Fruit fly (Drosophila melanogaster) Kc167 (cell line): ENCODE data around the gene Lamtor3.

Experiments
- Myc ChIP-seq: fragments of >200 bp; optimal IDR thresholded peaks from 2 replicates; lab custom pipeline; 2017; ENCODE audit warnings: missing external identifiers
- Sin3A ChIP-seq: fragments of >200 bp; optimal IDR thresholded peaks from 2 replicates; lab custom pipeline; 2018; ENCODE audit warnings: missing external identifiers
- h ChIP-seq: fragments of >200 bp; optimal IDR thresholded peaks from 3 replicates; lab custom pipeline; 2018; ENCODE audit warnings: missing external identifiers
- insv ChIP-seq: fragments of >200 bp; optimal IDR thresholded peaks from 3 replicates; lab custom pipeline; 2018; ENCODE audit warnings: missing external identifiers
- psq ChIP-seq: fragments of >200 bp; optimal IDR thresholded peaks from 2 replicates; lab custom pipeline; 2017; ENCODE audit warnings: missing external identifiers
- ttk ChIP-seq: sonication (Bioruptor generic); optimal IDR thresholded peaks from 2 replicates; lab custom pipeline; 2017; ENCODE audit warnings: missing external identifiers

Lamtor3 gene

DNA sequence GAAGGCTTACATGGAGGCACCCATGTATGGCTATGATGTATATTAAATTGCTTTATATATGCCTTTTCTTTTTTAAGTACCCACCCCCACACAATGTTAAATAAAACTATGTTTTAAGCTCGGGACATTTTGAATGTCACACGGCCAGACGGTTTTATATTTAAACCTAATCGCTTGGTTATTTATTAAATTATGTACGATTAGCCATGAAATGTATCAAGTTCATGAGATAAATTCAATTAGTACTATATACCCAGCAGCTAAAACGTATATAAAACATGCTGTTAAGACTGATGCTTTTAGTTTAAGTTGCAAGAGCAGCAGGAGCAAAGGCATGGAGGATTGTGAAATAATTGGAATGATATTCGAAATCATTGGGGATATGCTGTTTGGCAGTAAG, 4.4 kb downstream of the Lamtor3 start, which contains the start of the genes CG43221 and CG43645:
CG43221 (plus strand) TSS at position 301 of the 400 bp plus-strand sequence.
CG43645 (plus strand) TSS at position 301 of the 400 bp plus-strand sequence.
- TF ChIP-seq Myc (lab: Kevin White, UChicago) (no peak), Sin3A (no peak), ttk (lab: Kevin White, UChicago) (no peak), psq (lab: Kevin White, UChicago) (no peak), insv (lab: Kevin White, UChicago) (no peak), h (lab: Kevin White, UChicago) (no peak)

DNA sequence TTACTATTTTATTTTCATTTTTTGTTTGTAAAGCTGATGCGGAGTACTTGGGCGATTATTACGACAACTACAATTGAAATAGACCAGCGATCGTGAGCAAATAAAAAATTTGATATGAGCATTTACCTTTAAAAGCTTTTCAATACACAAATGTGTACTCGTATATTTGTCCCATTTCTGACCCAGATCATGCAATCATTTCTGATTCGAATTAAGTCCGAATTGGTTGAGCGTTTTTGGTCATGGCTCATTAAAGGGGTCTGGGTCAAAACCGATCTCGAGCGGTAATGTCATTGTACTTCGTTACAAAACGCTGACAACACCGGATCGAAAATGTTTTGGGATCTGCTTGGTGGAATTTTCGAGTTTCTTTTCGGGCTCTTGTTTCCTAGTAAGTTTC, 5.2 kb downstream of the Lamtor3 start, which contains the start of gene CG43220:
CG43220 (plus strand) TSS at position 301 of the 400 bp plus-strand sequence.
- TF ChIP-seq ttk (lab: Kevin White, UChicago) (no peak), psq (lab: Kevin White, UChicago) (no peak), Myc (lab: Kevin White, UChicago) (no peak), h (lab: Kevin White, UChicago) (no peak), insv (lab: Kevin White, UChicago) (no peak), Sin3A (no peak)

DNA sequence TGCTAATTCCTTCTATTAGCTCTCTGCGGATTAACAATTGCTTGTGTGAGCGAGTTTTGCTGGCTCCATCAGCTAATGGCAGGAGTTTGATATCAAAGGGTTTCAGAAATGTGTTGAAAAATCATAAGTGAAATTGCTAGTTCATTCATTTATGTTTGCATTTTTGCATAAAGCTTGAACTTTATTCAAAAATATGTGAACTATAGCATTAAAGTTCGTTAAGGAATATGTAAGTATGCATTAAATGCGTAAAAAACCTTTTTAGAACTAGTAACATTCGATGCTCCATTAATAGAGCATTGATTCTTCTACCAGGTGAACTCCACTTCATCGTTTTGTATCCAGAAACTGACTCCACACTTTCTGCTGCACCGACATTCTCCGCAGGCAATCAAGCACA, 11.6 kb downstream of the Lamtor3 start:
- TF ChIP-seq Myc (lab: Kevin White, UChicago): no peak
- TF ChIP-seq psq (lab: Kevin White, UChicago): no peak
- no peak for TF ChIP-seq Sin3A
- TF ChIP-seq h (lab: Kevin White, UChicago): no peak
- TF ChIP-seq ttk (lab: Kevin White, UChicago): no peak
- no peak for TF ChIP-seq insv (lab: Kevin White, UChicago)

DNA sequence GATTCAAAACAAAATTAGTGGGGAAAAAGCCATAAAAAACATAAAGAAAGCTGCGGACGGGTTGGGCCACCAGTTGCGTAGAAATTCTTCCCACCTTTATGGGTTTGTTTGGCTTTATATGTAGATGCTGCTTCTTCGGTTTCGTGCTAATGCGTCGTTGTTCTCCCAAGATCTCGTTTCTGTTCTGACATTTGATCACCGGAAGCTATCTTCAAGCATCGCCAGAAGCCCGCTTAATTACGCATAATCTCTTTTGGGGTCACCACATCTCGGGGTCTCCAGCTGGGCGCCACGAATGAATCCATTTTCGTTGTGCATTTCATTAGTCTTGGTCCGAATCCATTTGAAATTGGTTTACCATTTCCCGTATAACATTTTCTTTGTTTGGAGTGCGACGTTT, 14.7 kb downstream of the Lamtor3 start:
- TF ChIP-seq h (lab: Kevin White, UChicago) (no peak), psq (lab: Kevin White, UChicago) (no peak), Sin3A (no peak), insv (lab: Kevin White, UChicago) (no peak), ttk (lab: Kevin White, UChicago) (no peak), Myc (lab: Kevin White, UChicago) (no peak)

DNA sequence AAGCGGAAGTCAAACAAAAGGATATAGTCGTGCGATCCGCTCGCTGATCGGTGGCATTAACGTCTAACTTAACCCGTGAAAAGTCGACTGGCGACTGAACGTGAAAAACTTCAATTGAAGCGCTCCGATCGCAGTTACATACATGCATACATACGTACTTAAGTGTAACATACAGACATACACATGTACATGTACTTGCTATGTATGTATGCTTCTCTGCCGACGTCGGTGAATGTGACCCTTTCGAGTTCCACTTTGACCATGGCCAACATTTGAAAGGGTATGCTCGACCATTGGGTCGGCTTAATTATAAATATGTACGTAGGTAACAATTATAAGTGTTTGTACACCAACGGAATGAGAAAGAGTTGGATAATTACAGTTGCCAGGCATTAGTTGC, 16.1 kb downstream of the Lamtor3 start, which contains the start of gene qua:
qua (minus strand) TSS at position 101 of the 400 bp plus-strand sequence.
- TF ChIP-seq Myc (lab: Kevin White, UChicago) (no peak), insv (lab: Kevin White, UChicago) (no peak), ttk (lab: Kevin White, UChicago) (no peak), Sin3A (no peak)

DNA sequence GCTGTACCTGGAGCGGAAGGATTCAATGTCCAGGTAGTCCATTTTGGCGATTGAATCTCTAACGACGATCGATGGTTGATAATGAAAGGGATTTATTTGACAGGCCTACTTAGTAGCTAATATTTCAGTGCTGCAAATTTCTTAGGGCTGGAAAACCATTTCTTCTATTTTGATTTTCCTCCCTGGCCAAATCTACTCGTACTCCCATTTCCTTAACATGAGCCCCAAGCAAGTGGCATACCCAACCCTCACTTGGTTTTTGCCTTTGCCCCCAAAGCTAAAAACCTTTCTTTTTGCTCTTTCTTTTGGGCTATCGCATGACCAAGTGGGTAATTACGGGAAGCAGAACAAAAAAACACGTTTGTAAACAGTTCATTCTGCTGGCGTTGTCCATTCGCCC, 17.7 kb downstream of the Lamtor3 start, which contains the start of gene CG15142:
CG15142 (minus strand) TSS at position 101 of the 400 bp plus-strand sequence.
- TF ChIP-seq h (lab: Kevin White, UChicago) (no peak), Sin3A (no peak), ttk (lab: Kevin White, UChicago) (no peak), Myc (lab: Kevin White, UChicago) (no peak), insv (lab: Kevin White, UChicago) (no peak), psq (lab: Kevin White, UChicago) (no peak)

DNA sequence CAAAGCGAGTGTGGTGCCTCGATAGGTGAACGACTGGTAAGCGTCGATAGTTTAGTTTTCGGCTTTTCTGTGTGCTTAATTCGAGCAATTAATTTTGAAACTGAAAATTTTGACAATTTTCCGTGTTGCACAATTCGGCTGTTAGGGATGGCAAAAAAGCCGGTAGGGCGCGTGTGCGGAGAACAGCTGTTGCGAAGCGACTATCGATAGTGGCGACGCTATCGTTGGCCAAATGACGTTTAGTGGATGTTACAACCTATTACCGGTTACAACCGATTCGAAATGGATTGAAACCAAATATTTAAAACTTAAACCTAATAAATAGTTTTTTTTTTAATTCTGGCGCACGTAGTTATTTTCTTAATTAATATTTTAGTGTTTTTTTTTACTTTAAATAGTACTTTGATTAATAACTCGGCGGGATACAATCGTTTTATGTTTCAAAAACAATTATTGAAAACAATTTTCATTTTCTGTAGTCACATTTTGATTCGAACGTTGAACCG, 20.0 kb downstream of the Lamtor3 start, which contains the start of the genes mEFTs and Dhc36C:
mEFTs (minus strand) TSS at position 161 of the 506 bp plus-strand sequence.
Dhc36C (plus strand) TSS at position 456 of the 506 bp plus-strand sequence.
- TF ChIP-seq h (lab: Kevin White, UChicago) (no peak), insv (lab: Kevin White, UChicago) (no peak), ttk (lab: Kevin White, UChicago) (no peak), Myc (lab: Kevin White, UChicago) (no peak), Sin3A (no peak)

DNA sequence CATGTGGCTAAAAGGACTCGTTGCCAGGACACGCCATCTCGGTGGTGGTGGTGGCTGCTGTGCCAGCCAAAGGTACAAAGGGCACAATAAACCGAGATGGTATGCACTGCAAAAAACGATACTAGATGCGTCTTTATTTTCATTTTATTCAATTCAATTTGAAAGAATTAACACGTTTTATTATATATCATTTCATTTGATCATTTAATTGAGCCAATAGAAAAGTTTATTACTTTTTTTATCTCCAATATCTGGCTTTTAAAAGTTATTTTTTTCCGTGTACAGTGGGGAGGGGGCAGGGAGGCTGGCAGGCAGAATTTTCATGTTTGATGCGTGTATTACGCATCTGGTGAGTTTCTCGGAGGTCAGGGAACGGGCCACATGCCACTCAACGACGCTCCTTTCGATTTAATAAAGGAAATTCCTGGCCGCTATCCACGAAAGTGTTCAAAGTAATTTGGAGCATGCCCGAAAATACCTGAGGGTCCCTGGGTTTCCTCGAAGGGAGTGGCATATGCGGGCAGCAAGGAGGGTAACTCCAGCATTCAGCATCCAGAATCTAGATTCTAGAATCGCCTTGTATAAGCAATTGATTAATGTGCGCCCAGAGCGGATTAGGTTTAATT, 33.2 kb downstream of the Lamtor3 start:
- TF ChIP-seq psq (lab: Kevin White, UChicago) (no peak), ttk (lab: Kevin White, UChicago) (no peak), Myc (lab: Kevin White, UChicago) (no peak), insv (lab: Kevin White, UChicago) (no peak), Sin3A (no peak), h (lab: Kevin White, UChicago) (no peak)

DNA sequence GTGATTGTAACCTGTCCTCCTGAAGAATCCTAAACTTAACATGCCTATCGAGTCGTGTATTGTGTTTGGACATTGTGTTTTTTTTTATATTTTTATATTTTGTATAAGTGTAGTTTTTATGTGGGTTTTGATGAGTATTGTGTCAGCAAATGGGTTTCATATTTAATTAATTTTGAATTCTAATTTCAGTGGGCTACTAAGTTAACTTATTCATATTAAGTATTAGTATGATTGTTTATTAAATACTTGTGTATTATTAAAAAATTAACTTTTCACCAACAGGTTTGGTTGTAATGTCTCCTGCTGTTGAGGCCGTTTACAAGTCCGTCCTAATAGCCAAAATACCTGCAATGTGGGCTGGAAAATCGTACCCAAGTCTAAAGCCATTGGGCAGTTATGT, 43.4 kb downstream of the Lamtor3 start, which contains the start of gene CG15143:
CG15143 (minus strand) TSS at position 101 of the 400 bp plus-strand sequence.
- TF ChIP-seq psq (lab: Kevin White, UChicago): no peak
- no peak for TF ChIP-seq ttk (lab: Kevin White, UChicago)
- no peak for TF ChIP-seq Sin3A
- no peak for TF ChIP-seq h (lab: Kevin White, UChicago)
- no peak for TF ChIP-seq insv (lab: Kevin White, UChicago)
- TF ChIP-seq Myc (lab: Kevin White, UChicago): no peak

DNA sequence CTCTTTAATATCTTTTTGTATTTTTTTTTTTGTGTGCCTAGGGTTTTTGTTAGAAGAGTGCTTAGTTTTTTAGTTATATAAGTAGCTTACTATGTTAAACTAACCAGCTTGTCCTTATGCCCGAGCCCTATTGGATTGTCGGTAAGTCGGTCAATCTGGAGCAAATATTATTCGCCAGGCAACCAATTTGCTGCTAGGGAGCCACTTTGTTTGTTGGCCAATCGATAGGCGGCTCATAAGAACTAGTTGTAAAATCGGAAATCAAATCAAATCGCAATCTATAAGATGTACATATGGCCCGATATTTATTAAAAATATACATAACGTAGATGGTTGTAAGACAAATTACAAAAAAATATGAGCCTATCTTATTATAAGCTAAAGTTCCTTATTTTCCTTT, 48.0 kb downstream of the Lamtor3 start, which contains the start of gene CG15144:
CG15144 (minus strand) TSS at position 101 of the 400 bp plus-strand sequence.
- TF ChIP-seq Sin3A (no peak), Myc (lab: Kevin White, UChicago) (no peak), h (lab: Kevin White, UChicago) (no peak), ttk (lab: Kevin White, UChicago) (no peak), psq (lab: Kevin White, UChicago) (no peak), insv (lab: Kevin White, UChicago) (no peak)
